Worm (Caenorhabditis elegans): ENCODE data around the gene spdl-1.

- TF ChIP-seq hlh-8 (tag; optimal IDR thresholded peaks at IDR 0.05) = no peak
- TF ChIP-seq ceh-30 (tag; optimal IDR thresholded peaks at IDR 0.05) = no peak
- TF ChIP-seq sox-2 (GFP tag; IDR thresholded peaks at IDR 0.05) = no peak
- no peak for TF ChIP-seq madf-2 (tag; optimal IDR thresholded peaks at IDR 0.05)
- no peak for TF ChIP-seq gmeb-2 (tag; optimal IDR thresholded peaks at IDR 0.05)
- no peak for TF ChIP-seq nfya-1 (tag; optimal IDR thresholded peaks at IDR 0.05)
- TF ChIP-seq hlh-15 (tag; optimal IDR thresholded peaks at IDR 0.05) = no peak
Observed at ce11 chrII:7801899-7802298, 20.5 kb downstream of the spdl-1 start.
